Fruit fly (Drosophila melanogaster): ENCODE results near the gene CG5466.

dm6 chr3R:20602599-20602998 is 15.1 kb upstream of the CG5466 start:
- TF ChIP-seq CG8478 (optimal IDR thresholded peaks at IDR 0.05) (no peak), CTCF (optimal IDR thresholded peaks at IDR 0.05) (no peak)
